Worm (Caenorhabditis elegans) whole organism, L3 larva: Measurements from ENCODE around the gene EEED8.12.

Source experiments
- ama-1 ChIP-seq: fragments of 150-350 bp; optimal IDR thresholded peaks from 2 replicates; lab custom pipeline; 2018
- ceh-28 ChIP-seq: fragments of 150-350 bp; optimal IDR thresholded peaks from 2 replicates; lab custom pipeline; 2014; ENCODE audit warnings: missing biosample characterization, missing genetic modification reagents, missing genetic modification characterization
- fkh-2 ChIP-seq: fragments of 150-350 bp; optimal IDR thresholded peaks from 2 replicates; lab custom pipeline; 2014; ENCODE audit warnings: missing biosample characterization, missing genetic modification reagents, missing genetic modification characterization
- nhr-237 ChIP-seq: fragments of 150-350 bp; optimal IDR thresholded peaks from 2 replicates; lab custom pipeline; 2014; ENCODE audit warnings: missing biosample characterization, missing genetic modification characterization
- pqm-1 ChIP-seq: fragments of 150-350 bp; optimal IDR thresholded peaks from 2 replicates; lab custom pipeline; 2017; ENCODE audit warnings: missing biosample characterization, missing genetic modification characterization, inconsistent platforms
- skn-1 ChIP-seq: fragments of 150-350 bp; optimal IDR thresholded peaks from 2 replicates; lab custom pipeline; 2014; ENCODE audit warnings: missing biosample characterization, missing genetic modification characterization
- unc-62 ChIP-seq: fragments of 150-350 bp; sonication (generic microtip); optimal IDR thresholded peaks from 4 replicates; lab custom pipeline; 2014; ENCODE audit warnings: missing biosample characterization, missing genetic modification reagents, missing genetic modification characterization

ce11 chrII:5447381-5447780 lies 38.6 kb upstream of the EEED8.12 start, which contains the start of gene cex-1:
- TF ChIP-seq fkh-2 (tag; lab: Kevin White, UChicago) (no peak), unc-62 (GFP tag; lab: Kevin White, UChicago) (no peak), nhr-237 (no peak), pqm-1 (tag; lab: Kevin White, UChicago) (no peak), ama-1 (lab: Kevin White, UChicago) (no peak), skn-1 (no peak), ceh-28 (no peak)
